Worm (Caenorhabditis elegans) whole organism, late embryonic: ENCODE measurements around the gene K07E3.1.

Source experiments
- C08G9.2 ChIP-seq: sonication (generic microtip); optimal IDR thresholded peaks from 2 replicates; lab custom pipeline; 2016; ENCODE audit warnings: mild to moderate bottlenecking, missing genetic modification characterization, moderate library complexity, missing compliant biosample characterization
- F13H6.1 ChIP-seq: sonication (generic microtip); optimal IDR thresholded peaks from 2 replicates; lab custom pipeline; 2016; ENCODE audit warnings: missing genetic modification characterization, missing compliant biosample characterization
- T23F11.4 ChIP-seq: fragments of 200-800 bp; sonication (Bioruptor generic); optimal IDR thresholded peaks from 2 replicates; lab custom pipeline; 2018; ENCODE audit warnings: mild to moderate bottlenecking, missing genetic modification characterization, missing compliant biosample characterization
- ama-1 ChIP-seq: fragments of 150-350 bp; optimal IDR thresholded peaks from 2 replicates; lab custom pipeline; 2014
- ceh-14 ChIP-seq: sonication (generic microtip); optimal IDR thresholded peaks from 2 replicates; lab custom pipeline; 2016; ENCODE audit warnings: missing genotype, missing genetic modification characterization, missing compliant biosample characterization
- ceh-18 ChIP-seq: sonication (generic microtip); optimal IDR thresholded peaks from 2 replicates; lab custom pipeline; 2016; ENCODE audit warnings: missing genetic modification characterization, missing compliant biosample characterization
- ceh-19 ChIP-seq: fragments of 200-800 bp; sonication (Bioruptor generic); optimal IDR thresholded peaks from 2 replicates; lab custom pipeline; 2018; ENCODE audit warnings: mild to moderate bottlenecking, missing genetic modification characterization, missing compliant biosample characterization
- ceh-2 ChIP-seq: sonication (generic microtip); optimal IDR thresholded peaks from 2 replicates; lab custom pipeline; 2016; ENCODE audit warnings: missing genotype, missing genetic modification characterization, missing compliant biosample characterization
- ceh-22 ChIP-seq: sonication (generic microtip); optimal IDR thresholded peaks from 2 replicates; lab custom pipeline; 2017; ENCODE audit warnings: missing biosample characterization, missing genetic modification characterization
- ceh-31 ChIP-seq: sonication (generic microtip); optimal IDR thresholded peaks from 2 replicates; lab custom pipeline; 2016; ENCODE audit warnings: missing genetic modification characterization, missing compliant biosample characterization
- ceh-34 ChIP-seq: sonication (generic microtip); optimal IDR thresholded peaks from 2 replicates; lab custom pipeline; 2016; ENCODE audit warnings: mild to moderate bottlenecking, missing genetic modification characterization, missing compliant biosample characterization
- ceh-48 ChIP-seq: sonication (generic microtip); optimal IDR thresholded peaks from 2 replicates; lab custom pipeline; 2016; ENCODE audit warnings: missing genetic modification characterization, inconsistent platforms, missing compliant biosample characterization
- dve-1 ChIP-seq: sonication (generic microtip); optimal IDR thresholded peaks from 2 replicates; lab custom pipeline; 2017; ENCODE audit warnings: antibody characterized with exemption, mild to moderate bottlenecking, missing genetic modification characterization, missing compliant biosample characterization
- elt-2 ChIP-seq: sonication (generic microtip); optimal IDR thresholded peaks from 2 replicates; lab custom pipeline; 2016; ENCODE audit warnings: missing genetic modification reagents, missing genetic modification characterization, missing compliant biosample characterization
- elt-4 ChIP-seq: sonication (generic microtip); optimal IDR thresholded peaks from 2 replicates; lab custom pipeline; 2016; ENCODE audit warnings: missing genetic modification characterization, missing compliant biosample characterization
- fkh-6 ChIP-seq: sonication (generic microtip); optimal IDR thresholded peaks from 2 replicates; lab custom pipeline; 2016; ENCODE audit warnings: missing genetic modification characterization, missing compliant biosample characterization
- hlh-30 ChIP-seq: sonication (generic microtip); optimal IDR thresholded peaks from 2 replicates; lab custom pipeline; 2017; ENCODE audit warnings: antibody characterized with exemption, missing genetic modification characterization, missing compliant biosample characterization; ENCODE audit not compliant: insufficient read depth
- nhr-11 ChIP-seq: fragments of 150-350 bp; optimal IDR thresholded peaks from 2 replicates; lab custom pipeline; 2014; ENCODE audit warnings: missing biosample characterization, missing genetic modification characterization
- nhr-232 ChIP-seq: sonication (generic microtip); optimal IDR thresholded peaks from 2 replicates; lab custom pipeline; 2016; ENCODE audit warnings: missing genetic modification characterization, missing compliant biosample characterization
- npax-4 ChIP-seq: sonication (generic microtip); optimal IDR thresholded peaks from 2 replicates; lab custom pipeline; 2016; ENCODE audit warnings: missing genetic modification characterization, missing compliant biosample characterization
- pag-3 ChIP-seq: sonication (generic microtip); optimal IDR thresholded peaks from 2 replicates; lab custom pipeline; 2016; ENCODE audit warnings: missing compliant biosample characterization, missing genetic modification characterization, borderline replicate concordance
- pha-2 ChIP-seq: sonication (generic microtip); optimal IDR thresholded peaks from 2 replicates; lab custom pipeline; 2017; ENCODE audit warnings: mild to moderate bottlenecking, missing genetic modification characterization, missing compliant biosample characterization
- pros-1 ChIP-seq: fragments of 150-350 bp; optimal IDR thresholded peaks from 2 replicates; lab custom pipeline; 2014; ENCODE audit warnings: missing biosample characterization, missing genetic modification reagents, missing genetic modification characterization
- sdc-2 ChIP-seq: sonication (generic microtip); optimal IDR thresholded peaks from 2 replicates; lab custom pipeline; 2016; ENCODE audit warnings: missing genotype, missing genetic modification characterization, missing compliant biosample characterization
- tbx-2 ChIP-seq: sonication (generic microtip); optimal IDR thresholded peaks from 2 replicates; lab custom pipeline; 2016; ENCODE audit warnings: missing genetic modification characterization, missing compliant biosample characterization
- tbx-7 ChIP-seq: sonication (generic microtip); optimal IDR thresholded peaks from 2 replicates; lab custom pipeline; 2016; ENCODE audit warnings: missing genotype, missing genetic modification characterization, missing compliant biosample characterization
- unc-42 ChIP-seq: sonication (generic microtip); optimal IDR thresholded peaks from 2 replicates; lab custom pipeline; 2016; ENCODE audit warnings: missing genotype, missing genetic modification characterization, missing compliant biosample characterization
- unc-55 ChIP-seq: sonication (generic microtip); optimal IDR thresholded peaks from 2 replicates; lab custom pipeline; 2017; ENCODE audit warnings: missing biosample characterization, missing genetic modification reagents, missing genetic modification characterization
- unc-86 ChIP-seq: sonication (generic microtip); optimal IDR thresholded peaks from 2 replicates; lab custom pipeline; 2016; ENCODE audit warnings: missing genetic modification characterization, missing compliant biosample characterization
- zip-5 ChIP-seq: sonication (generic microtip); optimal IDR thresholded peaks from 2 replicates; lab custom pipeline; 2016; ENCODE audit warnings: missing genetic modification characterization, missing compliant biosample characterization

K07E3.1 gene

DNA sequence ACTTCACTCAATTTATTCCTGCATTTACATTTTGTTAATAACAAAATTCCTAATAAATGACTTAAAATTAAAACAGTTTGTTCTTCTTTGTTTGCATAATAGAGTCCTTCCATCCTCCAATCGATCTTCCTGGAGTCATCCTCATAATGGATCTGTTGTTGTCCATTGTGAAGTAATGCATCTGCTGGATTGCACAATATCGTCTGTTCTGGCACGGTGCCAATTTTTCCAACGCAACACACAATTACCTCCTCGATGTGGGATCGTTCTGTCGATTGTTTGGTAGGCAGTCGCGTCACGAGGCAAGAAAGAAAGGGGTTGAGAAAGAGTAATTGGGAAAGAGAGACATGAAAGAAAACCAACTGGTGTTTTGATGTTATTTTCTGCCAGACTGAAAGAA lies 49.8 kb downstream of the K07E3.1 start:
- TF ChIP-seq tbx-7 (no peak), nhr-232 (tag; lab: Kevin White, UChicago) (no peak), ceh-31 (tag; lab: Kevin White, UChicago) (peak; percentile 32), ceh-2 (no peak), hlh-30 (peak; percentile 73), ama-1 (lab: Kevin White, UChicago) (peak; percentile 57), fkh-6 (tag; lab: Kevin White, UChicago) (no peak), tbx-2 (tag; lab: Kevin White, UChicago) (no peak), unc-86 (tag; lab: Kevin White, UChicago) (no peak)

DNA sequence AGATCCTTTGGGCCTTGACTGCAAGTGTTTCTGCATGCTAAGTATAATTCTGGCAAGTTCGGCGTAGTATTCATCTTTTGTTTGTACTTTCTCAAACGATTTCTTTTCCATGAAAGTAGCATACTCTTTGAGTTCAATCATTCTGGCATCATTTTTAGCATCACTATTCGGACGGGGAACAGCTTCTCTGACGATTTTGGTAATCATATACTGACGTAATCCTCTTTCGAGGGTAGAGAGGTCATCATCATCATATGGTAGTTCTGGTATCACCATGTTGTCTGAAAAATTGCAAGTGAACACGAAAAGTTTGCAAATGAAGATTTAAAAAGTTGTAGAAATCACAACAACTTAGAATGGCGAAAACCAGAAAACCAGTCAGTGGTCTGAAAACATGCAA lies 52.6 kb downstream of the K07E3.1 start, which contains the start of gene F22F1.3:
F22F1.3 (minus strand) TSS at position 281 of the 400 bp plus-strand sequence.
- TF ChIP-seq dve-1 (tag; lab: Kevin White, UChicago): no peak
- no peak for TF ChIP-seq zip-5 (tag; lab: Kevin White, UChicago)
- no peak for TF ChIP-seq pros-1 (tag; lab: Kevin White, UChicago)
- TF ChIP-seq pha-2 (tag; lab: Kevin White, UChicago): no peak
- no peak for TF ChIP-seq unc-86 (tag; lab: Kevin White, UChicago)
- no peak for TF ChIP-seq ceh-22

DNA sequence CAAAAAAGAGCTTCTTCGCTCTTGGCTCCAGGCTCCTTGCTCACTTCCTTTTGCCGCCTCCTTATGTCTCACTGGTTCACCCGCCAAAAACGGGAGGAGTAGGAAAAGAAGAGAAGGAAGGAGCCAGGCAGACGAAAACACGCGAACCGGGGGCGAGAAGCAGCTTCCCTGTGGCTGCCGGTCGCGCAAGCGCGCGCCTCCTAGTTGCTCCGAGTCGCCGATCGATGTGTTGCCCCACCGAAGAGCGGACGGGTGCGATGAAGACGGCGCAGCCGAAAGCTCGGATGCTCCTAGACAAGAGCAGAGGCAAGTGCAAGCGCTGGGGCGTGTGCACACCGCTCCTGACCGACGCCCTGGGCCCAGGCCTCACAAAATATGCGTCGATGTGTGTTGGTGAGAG lies 53.3 kb downstream of the K07E3.1 start:
- no peak for TF ChIP-seq unc-55 (GFP tag; lab: Kevin White, UChicago)
- TF ChIP-seq pros-1 (tag; lab: Kevin White, UChicago): peak; percentile 34
- TF ChIP-seq ceh-48 (tag; lab: Kevin White, UChicago): peak; percentile 65
- peak; percentile 31 for TF ChIP-seq elt-4 (tag; lab: Kevin White, UChicago)
- TF ChIP-seq fkh-6 (tag; lab: Kevin White, UChicago): no peak
- peak; percentile 24 for TF ChIP-seq ceh-34 (tag; lab: Kevin White, UChicago)
- no peak for TF ChIP-seq F13H6.1 (tag; lab: Kevin White, UChicago)
- TF ChIP-seq unc-42 (tag; lab: Kevin White, UChicago): peak; percentile 49
- peak; percentile 43 for TF ChIP-seq T23F11.4 (GFP tag; lab: Kevin White, UChicago)
- no peak for TF ChIP-seq nhr-11 (tag; lab: Kevin White, UChicago)
- TF ChIP-seq zip-5 (tag; lab: Kevin White, UChicago): no peak
- TF ChIP-seq pag-3 (tag; lab: Kevin White, UChicago): peak; percentile 49
- no peak for TF ChIP-seq npax-4 (tag; lab: Kevin White, UChicago)
- peak; percentile 65 for TF ChIP-seq sdc-2 (tag; lab: Kevin White, UChicago)
- TF ChIP-seq tbx-2 (tag; lab: Kevin White, UChicago): peak; percentile 62
- peak; percentile 29 for TF ChIP-seq ceh-18 (tag; lab: Kevin White, UChicago)
- TF ChIP-seq ceh-31 (tag; lab: Kevin White, UChicago): peak; percentile 71
- no peak for TF ChIP-seq pha-2 (tag; lab: Kevin White, UChicago)
- peak; percentile 28 for TF ChIP-seq ceh-14
- TF ChIP-seq elt-2 (tag; lab: Kevin White, UChicago): no peak
- peak; percentile 14 for TF ChIP-seq ceh-19 (GFP tag; lab: Kevin White, UChicago)
- TF ChIP-seq C08G9.2 (tag; lab: Kevin White, UChicago): peak; percentile 33
